2 worm cellular contexts compared by ENCODE assay signal in genomic region chrX:9555238-9555637, ce11.
TF ChIP-seq lines count a peak whose summit lies in the region.

No protein-coding gene starts in this region.

TF ChIP-seq in whole organism, L1 larva, 84 proteins besides CTCF, POLR2A, EP300 and RAD21:
- no peak for TF ChIP-seq hpl-2 (GFP tag; optimal IDR thresholded peaks at IDR 0.05; lab: Kevin White, UChicago)
- TF ChIP-seq efl-1 (optimal IDR thresholded peaks at IDR 0.05; lab: Kevin White, UChicago), result no peak
- TF ChIP-seq efl-1 (GFP tag; optimal IDR thresholded peaks at IDR 0.05 in 1 of 2; lab: Kevin White, UChicago), result peak in 1 of 2 experiments; percentile 9
- TF ChIP-seq hlh-17 (GFP tag; optimal IDR thresholded peaks at IDR 0.05; lab: Kevin White, UChicago; ENCODE audit: borderline replicate concordance), result no peak
- TF ChIP-seq pqm-1 (tag; optimal IDR thresholded peaks at IDR 0.05; lab: Kevin White, UChicago), result no peak
- TF ChIP-seq blmp-1 (tag; optimal IDR thresholded peaks at IDR 0.05; lab: Kevin White, UChicago), result peak; percentile 57

TF ChIP-seq in whole organism, young adult, 124 proteins besides CTCF, POLR2A, EP300 and RAD21:
- no peak for TF ChIP-seq unc-62 (GFP tag; optimal IDR thresholded peaks at IDR 0.05; lab: Kevin White, UChicago)
- TF ChIP-seq cebp-1 (GFP tag; IDR thresholded peaks at IDR 0.05; lab: Robert Waterston, UW), result no peak
- TF ChIP-seq cebp-1 (tag; optimal IDR thresholded peaks at IDR 0.05; lab: Kevin White, UChicago), result peak; percentile 23
- TF ChIP-seq F57A8.1 (GFP tag; optimal IDR thresholded peaks at IDR 0.05; lab: Kevin White, UChicago), result no peak
- TF ChIP-seq Y67H2A.10 (GFP tag; conservative IDR thresholded peaks at IDR 0.05; lab: Robert Waterston, UW), result no peak
- no peak for TF ChIP-seq die-1 (tag; optimal IDR thresholded peaks at IDR 0.05; lab: Kevin White, UChicago)
- no peak for TF ChIP-seq lsy-27 (tag; optimal IDR thresholded peaks at IDR 0.05; lab: Kevin White, UChicago; ENCODE audit: borderline replicate concordance, insufficient read depth)
TF ChIP-seq in whole organism, young adult: peak in this region for 1.
